Fruit fly (Drosophila melanogaster) S2 (cell line): ENCODE data around the gene Grip84.
A peak's percentile ranks its signal among the peaks of the same experiment; 100 is the strongest.

ENCODE experiments used
- CG8478 ChIP-seq: fragments of >200 bp; optimal IDR thresholded peaks from 2 replicates; lab custom pipeline; 2018
- CTCF ChIP-seq, 2 experiments: fragments of >200 bp; optimal IDR thresholded peaks; 2 replicates each; lab custom pipeline; 2018

The Grip84 gene

dm6 chrX:19535394-19535793 is 30.2 kb downstream of the Grip84 start:
- TF ChIP-seq CTCF (optimal IDR thresholded peaks at IDR 0.05; lab: Kevin White, UChicago) (no peak), CG8478 (lab: Kevin White, UChicago) (no peak)

dm6 chrX:19531642-19532041 is 33.9 kb downstream of the Grip84 start, which contains the start of gene CG12231:
Gene CG12231, minus strand, starts transcription at chrX:19531742.
- TF ChIP-seq CG8478 (lab: Kevin White, UChicago) (no peak), CTCF (optimal IDR thresholded peaks at IDR 0.05; lab: Kevin White, UChicago) (no peak)

dm6 chrX:19522597-19522996 is 43.0 kb downstream of the Grip84 start:
- TF ChIP-seq CTCF (optimal IDR thresholded peaks at IDR 0.05; lab: Kevin White, UChicago) (no peak), CG8478 (lab: Kevin White, UChicago) (no peak)

dm6 chrX:19521753-19522383 is 43.7 kb downstream of the Grip84 start, which contains the start of the genes Idh3a and CoRest:
Gene Idh3a, minus strand, starts transcription at chrX:19521810.
Gene CoRest, plus strand, starts transcription at chrX:19521929.
- TF ChIP-seq CG8478 (lab: Kevin White, UChicago) (no peak), CTCF (optimal IDR thresholded peaks at IDR 0.05; lab: Kevin White, UChicago) (peak; percentile 83 to 92)

dm6 chrX:19520888-19521287 is 44.7 kb downstream of the Grip84 start:
- TF ChIP-seq CTCF (optimal IDR thresholded peaks at IDR 0.05; lab: Kevin White, UChicago) (no peak), CG8478 (lab: Kevin White, UChicago) (no peak)

dm6 chrX:19520376-19520775 is 45.2 kb downstream of the Grip84 start:
- no peak for TF ChIP-seq CG8478 (lab: Kevin White, UChicago)
- peak in 1 of 2 experiments; percentile 11 for TF ChIP-seq CTCF (optimal IDR thresholded peaks at IDR 0.05; lab: Kevin White, UChicago)

- no peak for TF ChIP-seq CG8478 (lab: Kevin White, UChicago)
- TF ChIP-seq CTCF (optimal IDR thresholded peaks at IDR 0.05; lab: Kevin White, UChicago): no peak
Observed at dm6 chrX:19510204-19510603, 55.4 kb downstream of the Grip84 start.
